Worm (Caenorhabditis elegans) whole organism, L4 larva: ENCODE data around the gene hlh-3.

ENCODE experiments used
- D1046.2 ChIP-seq: fragments of 200-800 bp; sonication (Bioruptor generic); IDR thresholded peaks from 2 replicates; pipeline ENCODE4 v1.3.6; 2022; ENCODE audit warnings: missing genetic modification characterization, missing compliant biosample characterization
- F26F4.8 ChIP-seq: fragments of 200-800 bp; sonication (Bioruptor generic); conservative IDR thresholded peaks from 2 replicates; pipeline ENCODE4 v1.3.6; 2022; ENCODE audit warnings: missing genetic modification characterization, missing compliant biosample characterization
- F37D6.2 ChIP-seq: sonication (generic microtip); optimal IDR thresholded peaks from 2 replicates; lab custom pipeline; 2016; ENCODE audit warnings: mild to moderate bottlenecking, missing genetic modification characterization, missing compliant biosample characterization
- F49E8.2 ChIP-seq: sonication (generic microtip); optimal IDR thresholded peaks from 2 replicates; lab custom pipeline; 2016; ENCODE audit warnings: missing compliant biosample characterization, mild to moderate bottlenecking, missing genetic modification characterization, borderline replicate concordance
- Y105C5A.15 ChIP-seq: fragments of 200-800 bp; sonication (Bioruptor generic); IDR thresholded peaks from 2 replicates; pipeline ENCODE4 v1.3.6; 2022; ENCODE audit warnings: missing genetic modification characterization, missing compliant biosample characterization
- aha-1 ChIP-seq: fragments of 150-350 bp; peaks from one replicate; lab custom pipeline; 2014; ENCODE audit warnings: missing biosample characterization, missing genetic modification characterization
- aly-2 ChIP-seq: sonication (generic microtip); optimal IDR thresholded peaks from 2 replicates; lab custom pipeline; 2018; ENCODE audit warnings: missing biosample characterization, missing genetic modification characterization
- ceh-20 ChIP-seq: fragments of 200-800 bp; sonication (Bioruptor generic); IDR thresholded peaks from 2 replicates; pipeline ENCODE4 v1.3.6; 2022; ENCODE audit warnings: missing genetic modification reagents, missing genetic modification characterization, missing compliant biosample characterization
- ceh-28 ChIP-seq: fragments of 150-350 bp; optimal IDR thresholded peaks from 2 replicates; lab custom pipeline; 2014; ENCODE audit warnings: missing biosample characterization, missing genetic modification reagents, missing genetic modification characterization
- ceh-44 ChIP-seq: fragments of 200-800 bp; sonication (Bioruptor generic); IDR thresholded peaks from 2 replicates; pipeline ENCODE4 v1.3.6; 2022; ENCODE audit warnings: missing genetic modification reagents, missing genetic modification characterization, missing compliant biosample characterization
- cey-2 ChIP-seq: sonication (generic microtip); optimal IDR thresholded peaks from 3 replicates; lab custom pipeline; 2017; ENCODE audit warnings: missing genetic modification characterization, mild to moderate bottlenecking, missing compliant biosample characterization, antibody characterized with exemption, borderline replicate concordance; ENCODE audit not compliant: insufficient read depth
- ctbp-1 ChIP-seq: fragments of 200-800 bp; sonication (Bioruptor generic); IDR thresholded peaks from 2 replicates; pipeline ENCODE4 v1.3.6; 2022; ENCODE audit warnings: missing genetic modification reagents, missing genetic modification characterization, missing compliant biosample characterization
- daf-19 ChIP-seq: fragments of 200-800 bp; sonication (Bioruptor generic); conservative IDR thresholded peaks from 2 replicates; pipeline ENCODE4 v1.3.6; 2022; ENCODE audit warnings: missing genetic modification characterization, missing compliant biosample characterization
- daf-8 ChIP-seq: fragments of 200-800 bp; sonication (Bioruptor generic); IDR thresholded peaks from 2 replicates; pipeline ENCODE4 v1.3.6; 2022; ENCODE audit warnings: missing genetic modification characterization, missing compliant biosample characterization
- dmd-6 ChIP-seq: fragments of 200-800 bp; sonication (Bioruptor generic); IDR thresholded peaks from 2 replicates; pipeline ENCODE4 v1.3.6; 2022; ENCODE audit warnings: missing genetic modification reagents, missing genetic modification characterization, missing compliant biosample characterization
- dpl-1 ChIP-seq: fragments of 150-350 bp; optimal IDR thresholded peaks from 2 replicates; lab custom pipeline; 2014; ENCODE audit warnings: missing biosample characterization, missing genetic modification reagents, missing genetic modification characterization
- dve-1 ChIP-seq: sonication (generic microtip); optimal IDR thresholded peaks from 2 replicates; lab custom pipeline; 2017; ENCODE audit warnings: antibody characterized with exemption, mild to moderate bottlenecking, missing genetic modification characterization, missing compliant biosample characterization; ENCODE audit not compliant: insufficient read depth
- egl-27 ChIP-seq: sonication (generic microtip); optimal IDR thresholded peaks from 3 replicates; lab custom pipeline; 2017; ENCODE audit warnings: missing biosample characterization, missing genetic modification reagents, missing genetic modification characterization
- egl-43 ChIP-seq: fragments of 200-800 bp; sonication (Bioruptor generic); IDR thresholded peaks from 2 replicates; pipeline ENCODE4 v1.3.6; 2022; ENCODE audit warnings: missing genetic modification reagents, missing genetic modification characterization, missing compliant biosample characterization
- hlh-11 ChIP-seq: fragments of 200-800 bp; sonication (Bioruptor generic); optimal IDR thresholded peaks from 2 replicates; lab custom pipeline; 2018; ENCODE audit warnings: mild to moderate bottlenecking, missing genetic modification characterization, missing compliant biosample characterization
- jun-1 ChIP-seq: fragments of 150-350 bp; optimal IDR thresholded peaks from 2 replicates; lab custom pipeline; 2014; ENCODE audit warnings: missing biosample characterization, missing genetic modification reagents, missing genetic modification characterization
- lin-1 ChIP-seq: fragments of 200-800 bp; sonication (Bioruptor generic); IDR thresholded peaks from 2 replicates; pipeline ENCODE4 v1.3.6; 2022; ENCODE audit warnings: missing genetic modification reagents, missing genetic modification characterization, missing compliant biosample characterization
- lin-13 ChIP-seq: fragments of 150-350 bp; optimal IDR thresholded peaks from 2 replicates; lab custom pipeline; 2014; ENCODE audit warnings: missing biosample characterization, missing genetic modification reagents, missing genetic modification characterization
- lin-15B ChIP-seq: fragments of 150-350 bp; sonication (generic microtip); optimal IDR thresholded peaks from 3 replicates; lab custom pipeline; 2014; ENCODE audit warnings: missing biosample characterization, missing genetic modification characterization
- lin-39 ChIP-seq: fragments of 150-350 bp; optimal IDR thresholded peaks from 2 replicates; lab custom pipeline; 2014; ENCODE audit warnings: missing biosample characterization, missing genetic modification reagents, missing genetic modification characterization
- lir-3 ChIP-seq: sonication (generic microtip); optimal IDR thresholded peaks from 2 replicates; lab custom pipeline; 2016; ENCODE audit warnings: mild to moderate bottlenecking, missing genetic modification characterization, missing compliant biosample characterization
- madf-5 ChIP-seq, 2 experiments: fragments of 200-800 bp; sonication (Bioruptor generic); IDR thresholded peaks; 2 replicates each; pipeline ENCODE4 v1.3.6; 2022; ENCODE audit warnings: missing compliant biosample characterization in 2 of 2, missing genetic modification characterization in 2 of 2
- mdl-1 ChIP-seq, 2 experiments: fragments of 150-350 bp in 1 of 2; sonication (generic microtip) in 1 of 2; optimal IDR thresholded peaks; 2 replicates each; lab custom pipeline; 2014 to 2017; ENCODE audit warnings: missing biosample characterization in 2 of 2, missing genetic modification characterization in 2 of 2
- mdt-29 ChIP-seq: fragments of 200-800 bp; sonication (Bioruptor generic); IDR thresholded peaks from 2 replicates; pipeline ENCODE4 v1.3.6; 2022; ENCODE audit warnings: missing genetic modification reagents, missing genetic modification characterization, missing compliant biosample characterization
- mep-1 ChIP-seq: fragments of 150-350 bp; sonication (generic microtip); optimal IDR thresholded peaks from 3 replicates; lab custom pipeline; 2014; ENCODE audit warnings: missing biosample characterization, missing genetic modification characterization
- mes-2 ChIP-seq: sonication (generic microtip); optimal IDR thresholded peaks from 2 replicates; lab custom pipeline; 2016; ENCODE audit warnings: missing genotype, mild to moderate bottlenecking, missing genetic modification characterization, missing compliant biosample characterization; ENCODE audit not compliant: poor library complexity, severe bottlenecking
- mxl-2 ChIP-seq: fragments of 200-800 bp; sonication (Bioruptor generic); conservative IDR thresholded peaks from 2 replicates; pipeline ENCODE4 v1.3.6; 2022; ENCODE audit warnings: missing genetic modification reagents, missing genetic modification characterization, missing compliant biosample characterization
- mxl-3 ChIP-seq: fragments of 200-800 bp; sonication (Bioruptor generic); optimal IDR thresholded peaks from 2 replicates; lab custom pipeline; 2018; ENCODE audit warnings: mild to moderate bottlenecking, missing genetic modification characterization, missing compliant biosample characterization
- nhr-10 ChIP-seq: fragments of 150-350 bp; optimal IDR thresholded peaks from 2 replicates; lab custom pipeline; 2014; ENCODE audit warnings: missing biosample characterization, missing genetic modification characterization
- nhr-102 ChIP-seq: sonication (generic microtip); optimal IDR thresholded peaks from 2 replicates; lab custom pipeline; 2016; ENCODE audit warnings: mild to moderate bottlenecking, missing genetic modification characterization, moderate library complexity, missing compliant biosample characterization
- nhr-111 ChIP-seq: fragments of 200-800 bp; sonication (Bioruptor generic); optimal IDR thresholded peaks from 2 replicates; lab custom pipeline; 2018; ENCODE audit warnings: mild to moderate bottlenecking, missing genetic modification characterization, missing compliant biosample characterization
- nhr-42 ChIP-seq: fragments of 200-800 bp; sonication (Bioruptor generic); IDR thresholded peaks from 2 replicates; pipeline ENCODE4 v1.3.6; 2022; ENCODE audit warnings: missing genetic modification characterization, missing compliant biosample characterization
- nhr-48 ChIP-seq: sonication (generic microtip); optimal IDR thresholded peaks from 2 replicates; lab custom pipeline; 2016; ENCODE audit warnings: mild to moderate bottlenecking, missing genetic modification characterization, missing compliant biosample characterization
- nhr-77 ChIP-seq: fragments of 150-350 bp; optimal IDR thresholded peaks from 2 replicates; lab custom pipeline; 2014; ENCODE audit warnings: missing biosample characterization, missing genetic modification characterization
- pha-4 ChIP-seq, 2 experiments: fragments of 150-350 bp in 1 of 2; fragments of 200-800 bp in 1 of 2; sonication (Bioruptor generic) in 1 of 2; IDR thresholded peaks in 1 of 2; optimal IDR thresholded peaks in 1 of 2; 2 replicates each; pipeline versions ENCODE4 v1.3.6 to Lab custom; 2014 to 2022; ENCODE audit warnings: missing genetic modification characterization in 2 of 2, missing genetic modification reagents in 2 of 2, missing biosample characterization in 1 of 2, missing compliant biosample characterization in 1 of 2
- php-3 ChIP-seq: fragments of 200-800 bp; sonication (Bioruptor generic); IDR thresholded peaks from 2 replicates; pipeline ENCODE4 v1.3.6; 2022; ENCODE audit warnings: missing genetic modification reagents, missing genetic modification characterization, missing compliant biosample characterization
- saeg-2 ChIP-seq: fragments of 200-800 bp; sonication (Bioruptor generic); IDR thresholded peaks from 2 replicates; pipeline ENCODE4 v1.3.6; 2022; ENCODE audit warnings: missing genetic modification reagents, missing genetic modification characterization, missing compliant biosample characterization
- snpc-1.2 ChIP-seq: fragments of 200-800 bp; sonication (Bioruptor generic); IDR thresholded peaks from 2 replicates; pipeline ENCODE4 v1.3.6; 2022; ENCODE audit warnings: missing genetic modification reagents, missing genetic modification characterization, missing compliant biosample characterization
- snpc-4 ChIP-seq: fragments of 150-350 bp; optimal IDR thresholded peaks from 2 replicates; lab custom pipeline; 2014; ENCODE audit warnings: missing biosample characterization, missing genetic modification characterization
- spr-1 ChIP-seq: sonication (generic microtip); optimal IDR thresholded peaks from 2 replicates; lab custom pipeline; 2016; ENCODE audit warnings: mild to moderate bottlenecking, missing genetic modification characterization, missing compliant biosample characterization
- tag-97 ChIP-seq: fragments of 200-800 bp; sonication (Bioruptor generic); IDR thresholded peaks from 2 replicates; pipeline ENCODE4 v1.3.6; 2022; ENCODE audit warnings: missing genetic modification characterization, missing compliant biosample characterization
- tra-1 ChIP-seq: fragments of 200-800 bp; sonication (Bioruptor generic); IDR thresholded peaks from 2 replicates; pipeline ENCODE4 v1.3.6; 2022; ENCODE audit warnings: missing genetic modification reagents, missing genetic modification characterization, missing compliant biosample characterization
- unc-130 ChIP-seq: sonication (generic microtip); optimal IDR thresholded peaks from 2 replicates; lab custom pipeline; 2016; ENCODE audit warnings: missing genetic modification reagents, missing genetic modification characterization, missing compliant biosample characterization
- zip-11 ChIP-seq: fragments of 200-800 bp; sonication (Bioruptor generic); IDR thresholded peaks from 2 replicates; pipeline ENCODE4 v1.3.6; 2022; ENCODE audit warnings: missing genetic modification characterization, missing compliant biosample characterization

hlh-3 gene

DNA sequence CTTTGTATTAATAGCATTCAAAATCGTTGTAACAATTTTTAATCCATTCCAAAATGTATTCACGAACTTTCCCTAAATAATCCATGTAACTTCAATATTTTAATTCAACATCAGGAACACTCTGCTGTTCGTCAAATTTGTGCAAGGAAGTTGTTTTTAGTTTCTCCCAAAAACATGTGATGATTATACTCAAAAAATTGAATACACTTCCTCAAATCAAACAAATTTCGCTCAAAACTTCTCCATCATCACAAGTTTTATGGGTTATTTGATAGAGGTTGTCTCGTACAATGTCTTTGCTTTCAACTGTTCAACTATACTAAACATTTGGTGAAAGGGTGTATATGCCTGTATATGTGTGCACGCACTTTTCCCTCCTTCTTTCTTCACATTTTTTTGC lies 38.6 kb downstream of the hlh-3 start (continued):
- TF ChIP-seq tag-97 (no peak), nhr-111 (no peak), snpc-1.2 (no peak), unc-130 (GFP tag; lab: Kevin White, UChicago) (no peak), cey-2 (tag; lab: Kevin White, UChicago) (no peak), mdl-1 (tag; optimal IDR thresholded peaks at IDR 0.05; lab: Kevin White, UChicago) (no peak), mxl-2 (no peak), dmd-6 (GFP tag; lab: Robert Waterston, UW) (no peak), D1046.2 (GFP tag; lab: Robert Waterston, UW) (no peak), F37D6.2 (tag; lab: Kevin White, UChicago) (no peak), php-3 (GFP tag; lab: Robert Waterston, UW) (0 out of 2 replicates have a peak, but pooled peaks have one; percentile 16), ctbp-1 (GFP tag; lab: Robert Waterston, UW) (no peak), ceh-44 (no peak), tra-1 (GFP tag; lab: Robert Waterston, UW) (no peak), lin-13 (no peak), dve-1 (tag; lab: Kevin White, UChicago) (peak; percentile 57), saeg-2 (no peak), lir-3 (no peak), F49E8.2 (tag; lab: Kevin White, UChicago) (no peak), aly-2 (no peak), lin-39 (tag; lab: Kevin White, UChicago) (no peak), egl-43 (GFP tag; lab: Robert Waterston, UW) (no peak), Y105C5A.15 (no peak), dpl-1 (no peak)

DNA sequence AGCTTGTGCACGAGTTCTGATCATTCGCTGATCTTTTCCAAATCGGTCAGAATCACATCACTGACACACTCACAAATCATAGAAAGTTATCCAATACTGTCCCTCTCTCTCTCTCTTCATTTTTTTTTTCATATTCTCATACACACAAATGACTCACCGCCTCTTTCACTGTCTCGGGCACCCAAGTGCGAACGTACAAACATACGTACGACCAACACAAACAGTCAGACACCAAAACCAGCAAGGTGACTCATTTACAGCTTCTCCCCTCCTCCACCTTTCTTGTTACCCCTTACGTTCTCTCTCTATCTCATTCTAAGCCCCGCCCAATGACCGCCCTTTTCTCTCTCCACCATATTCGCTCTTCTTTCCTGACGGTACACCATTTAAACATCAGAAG lies 40.6 kb downstream of the hlh-3 start:
- TF ChIP-seq nhr-77 (tag; lab: Kevin White, UChicago) (no peak), aha-1 (tag; lab: Kevin White, UChicago) (no peak), D1046.2 (GFP tag; lab: Robert Waterston, UW) (no peak), F37D6.2 (tag; lab: Kevin White, UChicago) (no peak), mdt-29 (GFP tag; lab: Robert Waterston, UW) (no peak), dmd-6 (GFP tag; lab: Robert Waterston, UW) (no peak), lin-1 (GFP tag; lab: Robert Waterston, UW) (no peak), mes-2 (tag; lab: Kevin White, UChicago) (peak; percentile 52), lin-13 (no peak), spr-1 (no peak), lin-15B (no peak), pha-4 (GFP tag; IDR thresholded peaks at IDR 0.05; lab: Robert Waterston, UW) (no peak), pha-4 (tag; optimal IDR thresholded peaks at IDR 0.05; lab: Kevin White, UChicago) (peak; percentile 95), ceh-28 (tag; lab: Kevin White, UChicago) (no peak), madf-5 (GFP tag; IDR thresholded peaks at IDR 0.05; lab: Robert Waterston, UW) (no peak), daf-19 (GFP tag; lab: Robert Waterston, UW) (no peak), hlh-11 (peak; percentile 71), nhr-102 (tag; lab: Kevin White, UChicago) (no peak), ctbp-1 (GFP tag; lab: Robert Waterston, UW) (no peak), snpc-1.2 (no peak), ceh-20 (GFP tag; lab: Robert Waterston, UW) (no peak), nhr-10 (no peak), egl-27 (no peak), daf-8 (GFP tag; lab: Robert Waterston, UW) (no peak), nhr-48 (tag; lab: Kevin White, UChicago) (no peak), Y105C5A.15 (no peak), F26F4.8 (GFP tag; lab: Robert Waterston, UW) (no peak), mdl-1 (tag; optimal IDR thresholded peaks at IDR 0.05; lab: Kevin White, UChicago) (peak in 1 of 2 experiments; percentile 37), mxl-2 (no peak), lin-39 (tag; lab: Kevin White, UChicago) (no peak), mep-1 (tag; lab: Kevin White, UChicago) (peak; percentile 47), zip-11 (GFP tag; lab: Robert Waterston, UW) (no peak), jun-1 (tag; lab: Kevin White, UChicago) (no peak), egl-43 (GFP tag; lab: Robert Waterston, UW) (no peak), snpc-4 (no peak), mxl-3 (GFP tag; lab: Kevin White, UChicago) (no peak), nhr-42 (0 out of 2 replicates have a peak, but pooled peaks have one; percentile 30)
